Worm (Caenorhabditis elegans) whole organism, late embryonic: ENCODE results near the gene rig-6.

ENCODE experiments used
- C38D4.7 ChIP-seq: fragments of 200-800 bp; sonication (Bioruptor generic); optimal IDR thresholded peaks from 2 replicates; lab custom pipeline; 2018; ENCODE audit warnings: mild to moderate bottlenecking, missing genetic modification characterization, moderate library complexity, missing compliant biosample characterization
- F13H6.1 ChIP-seq: sonication (generic microtip); optimal IDR thresholded peaks from 2 replicates; lab custom pipeline; 2016; ENCODE audit warnings: missing genetic modification characterization, missing compliant biosample characterization
- K09A11.1 ChIP-seq: sonication (generic microtip); optimal IDR thresholded peaks from 2 replicates; lab custom pipeline; 2017; ENCODE audit warnings: antibody characterized with exemption, mild to moderate bottlenecking, missing genetic modification characterization, missing compliant biosample characterization; ENCODE audit not compliant: insufficient read depth
- ama-1 ChIP-seq: fragments of 150-350 bp; optimal IDR thresholded peaks from 2 replicates; lab custom pipeline; 2014
- ceh-14 ChIP-seq: sonication (generic microtip); optimal IDR thresholded peaks from 2 replicates; lab custom pipeline; 2016; ENCODE audit warnings: missing genotype, missing genetic modification characterization, missing compliant biosample characterization
- ceh-24 ChIP-seq: sonication (generic microtip); optimal IDR thresholded peaks from 2 replicates; lab custom pipeline; 2016; ENCODE audit warnings: mild to moderate bottlenecking, missing genetic modification characterization, missing compliant biosample characterization
- ceh-30 ChIP-seq: fragments of 150-350 bp; optimal IDR thresholded peaks from 2 replicates; lab custom pipeline; 2014; ENCODE audit warnings: missing biosample characterization, missing genetic modification characterization
- ceh-31 ChIP-seq: sonication (generic microtip); optimal IDR thresholded peaks from 2 replicates; lab custom pipeline; 2016; ENCODE audit warnings: missing genetic modification characterization, missing compliant biosample characterization
- ceh-34 ChIP-seq: sonication (generic microtip); optimal IDR thresholded peaks from 2 replicates; lab custom pipeline; 2016; ENCODE audit warnings: mild to moderate bottlenecking, missing genetic modification characterization, missing compliant biosample characterization
- ceh-6 ChIP-seq: fragments of 200-800 bp; sonication (Bioruptor generic); optimal IDR thresholded peaks from 2 replicates; lab custom pipeline; 2018; ENCODE audit warnings: mild to moderate bottlenecking, missing genetic modification characterization, missing compliant biosample characterization
- che-1 ChIP-seq: sonication (generic microtip); optimal IDR thresholded peaks from 2 replicates; lab custom pipeline; 2016; ENCODE audit warnings: mild to moderate bottlenecking, missing genetic modification characterization, missing compliant biosample characterization
- dmd-4 ChIP-seq: sonication (generic microtip); optimal IDR thresholded peaks from 2 replicates; lab custom pipeline; 2016; ENCODE audit warnings: borderline replicate concordance, missing genetic modification characterization, missing compliant biosample characterization
- dve-1 ChIP-seq: sonication (generic microtip); optimal IDR thresholded peaks from 2 replicates; lab custom pipeline; 2017; ENCODE audit warnings: antibody characterized with exemption, mild to moderate bottlenecking, missing genetic modification characterization, missing compliant biosample characterization
- elt-2 ChIP-seq: sonication (generic microtip); optimal IDR thresholded peaks from 2 replicates; lab custom pipeline; 2016; ENCODE audit warnings: missing genetic modification reagents, missing genetic modification characterization, missing compliant biosample characterization
- elt-4 ChIP-seq: sonication (generic microtip); optimal IDR thresholded peaks from 2 replicates; lab custom pipeline; 2016; ENCODE audit warnings: missing genetic modification characterization, missing compliant biosample characterization
- fkh-6 ChIP-seq: sonication (generic microtip); optimal IDR thresholded peaks from 2 replicates; lab custom pipeline; 2016; ENCODE audit warnings: missing genetic modification characterization, missing compliant biosample characterization
- gmeb-2 ChIP-seq: sonication (generic microtip); optimal IDR thresholded peaks from 2 replicates; lab custom pipeline; 2016; ENCODE audit warnings: missing genetic modification characterization, inconsistent platforms, missing compliant biosample characterization
- hlh-13 ChIP-seq: fragments of 200-800 bp; sonication (Bioruptor generic); optimal IDR thresholded peaks from 2 replicates; lab custom pipeline; 2018; ENCODE audit warnings: mild to moderate bottlenecking, missing genetic modification characterization, missing compliant biosample characterization
- hlh-15 ChIP-seq: sonication (generic microtip); optimal IDR thresholded peaks from 2 replicates; lab custom pipeline; 2016; ENCODE audit warnings: missing genetic modification characterization, missing compliant biosample characterization
- hlh-30 ChIP-seq: sonication (generic microtip); optimal IDR thresholded peaks from 2 replicates; lab custom pipeline; 2017; ENCODE audit warnings: antibody characterized with exemption, missing genetic modification characterization, missing compliant biosample characterization; ENCODE audit not compliant: insufficient read depth
- hlh-6 ChIP-seq: sonication (generic microtip); optimal IDR thresholded peaks from 2 replicates; lab custom pipeline; 2016; ENCODE audit warnings: missing genotype, missing genetic modification characterization, missing compliant biosample characterization
- lim-6 ChIP-seq: sonication (generic microtip); optimal IDR thresholded peaks from 2 replicates; lab custom pipeline; 2016; ENCODE audit warnings: missing genetic modification characterization, missing compliant biosample characterization
- mec-3 ChIP-seq: sonication (generic microtip); optimal IDR thresholded peaks from 2 replicates; lab custom pipeline; 2016; ENCODE audit warnings: borderline replicate concordance, missing genetic modification characterization, missing compliant biosample characterization
- nfya-1 ChIP-seq: sonication (generic microtip); optimal IDR thresholded peaks from 2 replicates; lab custom pipeline; 2017; ENCODE audit warnings: missing genetic modification characterization, mild to moderate bottlenecking, missing compliant biosample characterization, antibody characterized with exemption, moderate library complexity
- nhr-232 ChIP-seq: sonication (generic microtip); optimal IDR thresholded peaks from 2 replicates; lab custom pipeline; 2016; ENCODE audit warnings: missing genetic modification characterization, missing compliant biosample characterization
- npax-4 ChIP-seq: sonication (generic microtip); optimal IDR thresholded peaks from 2 replicates; lab custom pipeline; 2016; ENCODE audit warnings: missing genetic modification characterization, missing compliant biosample characterization
- odd-2 ChIP-seq: sonication (generic microtip); optimal IDR thresholded peaks from 2 replicates; lab custom pipeline; 2017; ENCODE audit warnings: antibody characterized with exemption, mild to moderate bottlenecking, missing genetic modification characterization, missing compliant biosample characterization
- pax-1 ChIP-seq: fragments of 150-350 bp; optimal IDR thresholded peaks from 2 replicates; lab custom pipeline; 2014; ENCODE audit warnings: missing biosample characterization, missing genetic modification characterization
- pha-2 ChIP-seq: sonication (generic microtip); optimal IDR thresholded peaks from 2 replicates; lab custom pipeline; 2017; ENCODE audit warnings: mild to moderate bottlenecking, missing genetic modification characterization, missing compliant biosample characterization
- pqm-1 ChIP-seq: sonication (generic microtip); optimal IDR thresholded peaks from 2 replicates; lab custom pipeline; 2016; ENCODE audit warnings: missing genetic modification characterization, missing compliant biosample characterization
- ref-2 ChIP-seq: sonication (generic microtip); optimal IDR thresholded peaks from 2 replicates; lab custom pipeline; 2016; ENCODE audit warnings: missing genetic modification characterization, missing compliant biosample characterization
- rnt-1 ChIP-seq: sonication (generic microtip); optimal IDR thresholded peaks from 2 replicates; lab custom pipeline; 2016; ENCODE audit warnings: missing genetic modification characterization, missing compliant biosample characterization
- sdc-2 ChIP-seq: sonication (generic microtip); optimal IDR thresholded peaks from 2 replicates; lab custom pipeline; 2016; ENCODE audit warnings: missing genotype, missing genetic modification characterization, missing compliant biosample characterization
- sox-2 ChIP-seq: fragments of 200-800 bp; sonication (Bioruptor generic); IDR thresholded peaks from 2 replicates; pipeline ENCODE4 v1.3.6; 2022; ENCODE audit warnings: missing genetic modification reagents, missing genetic modification characterization, missing compliant biosample characterization
- sox-4 ChIP-seq: sonication (generic microtip); optimal IDR thresholded peaks from 2 replicates; lab custom pipeline; 2017; ENCODE audit warnings: mild to moderate bottlenecking, missing genetic modification characterization, inconsistent platforms, missing compliant biosample characterization
- syd-9 ChIP-seq: sonication (generic microtip); optimal IDR thresholded peaks from 2 replicates; lab custom pipeline; 2016; ENCODE audit warnings: mild to moderate bottlenecking, missing genetic modification characterization, moderate library complexity, missing compliant biosample characterization
- ttx-3 ChIP-seq: sonication (generic microtip); optimal IDR thresholded peaks from 2 replicates; lab custom pipeline; 2016; ENCODE audit warnings: missing genetic modification reagents, missing genetic modification characterization, missing compliant biosample characterization
- unc-42 ChIP-seq: sonication (generic microtip); optimal IDR thresholded peaks from 2 replicates; lab custom pipeline; 2016; ENCODE audit warnings: missing genotype, missing genetic modification characterization, missing compliant biosample characterization
- unc-55 ChIP-seq: sonication (generic microtip); optimal IDR thresholded peaks from 2 replicates; lab custom pipeline; 2017; ENCODE audit warnings: missing biosample characterization, missing genetic modification reagents, missing genetic modification characterization
- ztf-16 ChIP-seq: sonication (generic microtip); optimal IDR thresholded peaks from 2 replicates; lab custom pipeline; 2017; ENCODE audit warnings: missing genetic modification characterization, missing compliant biosample characterization

The rig-6 gene

DNA sequence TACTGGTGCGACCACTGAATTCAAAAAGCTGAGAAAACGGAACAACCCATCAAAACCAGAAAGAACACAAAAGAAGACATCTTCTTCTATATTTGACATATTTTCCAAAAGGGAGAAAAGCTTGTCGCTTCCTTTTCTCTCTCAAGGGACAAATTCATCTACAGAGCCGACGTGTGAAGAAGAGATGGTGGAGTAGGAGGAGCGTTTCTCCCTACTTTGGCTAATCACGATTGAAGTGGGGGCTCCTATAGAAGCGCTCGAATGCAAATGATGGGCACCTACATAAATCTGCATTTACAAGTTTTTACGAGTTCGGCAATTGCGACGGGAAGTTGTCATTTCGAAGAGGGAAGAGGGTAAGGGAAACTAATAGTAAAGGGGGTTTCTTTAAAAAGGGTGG, 5.6 kb downstream of the rig-6 start:
- TF ChIP-seq ttx-3 (tag; lab: Kevin White, UChicago) (no peak), ceh-34 (tag; lab: Kevin White, UChicago) (no peak), sox-2 (no peak), ceh-6 (GFP tag; lab: Kevin White, UChicago) (no peak), sdc-2 (no peak), pha-2 (tag; lab: Kevin White, UChicago) (no peak), F13H6.1 (tag; lab: Kevin White, UChicago) (no peak), pax-1 (tag; lab: Kevin White, UChicago) (no peak), hlh-6 (tag; lab: Kevin White, UChicago) (no peak), sox-4 (tag; lab: Kevin White, UChicago) (no peak), che-1 (tag; lab: Kevin White, UChicago) (no peak), dve-1 (tag; lab: Kevin White, UChicago) (no peak), syd-9 (tag; lab: Kevin White, UChicago) (no peak), nfya-1 (tag; lab: Kevin White, UChicago) (no peak), hlh-13 (GFP tag; lab: Kevin White, UChicago) (no peak)

- peak; percentile 61 for TF ChIP-seq unc-55 (GFP tag; lab: Kevin White, UChicago)
- TF ChIP-seq K09A11.1: no peak
- TF ChIP-seq rnt-1 (tag; lab: Kevin White, UChicago): peak; percentile 52
Observed at ce11 chrII:4805799-4806198, 6.1 kb downstream of the rig-6 start.

- TF ChIP-seq elt-2 (tag; lab: Kevin White, UChicago) (peak; percentile 80), elt-4 (tag; lab: Kevin White, UChicago) (no peak)
Observed at ce11 chrII:4802917-4803316, 9.0 kb downstream of the rig-6 start.

DNA sequence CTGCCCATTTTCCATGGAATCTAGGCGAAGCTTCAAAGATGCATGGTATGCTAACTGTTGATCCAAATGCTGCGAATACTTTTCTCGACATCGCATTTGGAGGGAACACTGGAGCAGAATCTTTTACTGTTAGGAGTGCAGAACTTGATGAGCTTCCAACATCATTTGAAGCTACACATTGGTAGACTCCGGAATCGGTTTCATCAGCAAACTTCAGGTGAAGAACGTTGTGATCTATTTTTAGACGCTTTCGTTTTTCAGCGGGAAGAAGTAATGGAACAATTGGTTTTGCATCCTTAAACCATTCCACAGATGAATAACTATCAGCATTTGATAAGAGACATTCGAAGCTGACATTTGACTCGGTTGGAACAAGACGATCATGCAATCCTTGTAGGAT, 11.4 kb downstream of the rig-6 start:
- no peak for TF ChIP-seq dmd-4 (tag; lab: Kevin White, UChicago)
- no peak for TF ChIP-seq pax-1 (tag; lab: Kevin White, UChicago)
- no peak for TF ChIP-seq fkh-6 (tag; lab: Kevin White, UChicago)
- no peak for TF ChIP-seq npax-4 (tag; lab: Kevin White, UChicago)
- TF ChIP-seq unc-42: no peak
- TF ChIP-seq sox-2: no peak
- no peak for TF ChIP-seq hlh-15
- TF ChIP-seq rnt-1 (tag; lab: Kevin White, UChicago): no peak
- no peak for TF ChIP-seq mec-3
- no peak for TF ChIP-seq pha-2 (tag; lab: Kevin White, UChicago)
- TF ChIP-seq ceh-30 (tag; lab: Kevin White, UChicago): no peak
- no peak for TF ChIP-seq hlh-30 (tag; lab: Kevin White, UChicago)
- no peak for TF ChIP-seq ceh-34 (tag; lab: Kevin White, UChicago)
- no peak for TF ChIP-seq nfya-1 (tag; lab: Kevin White, UChicago)
- TF ChIP-seq C38D4.7 (GFP tag; lab: Kevin White, UChicago): no peak

DNA sequence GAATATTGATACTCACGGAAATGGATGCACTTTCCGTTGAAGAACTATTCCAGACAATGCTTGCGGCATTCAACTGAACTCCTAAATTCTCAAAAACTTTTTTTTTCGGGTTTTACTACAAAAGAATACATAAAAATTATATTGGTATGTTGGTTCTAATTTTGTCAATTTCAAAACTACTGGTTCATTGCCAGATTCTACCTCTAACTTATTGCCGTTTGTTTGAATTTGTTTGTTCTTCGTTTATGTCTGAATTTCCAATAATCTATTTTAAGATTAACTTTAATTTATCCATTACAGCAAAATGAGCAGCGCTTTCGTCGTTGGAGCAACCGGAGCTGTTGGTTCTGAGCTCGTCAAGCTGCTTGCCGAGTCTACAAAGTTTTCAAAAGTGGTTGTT, 14.8 kb downstream of the rig-6 start, which contains the start of gene C33F10.14:
TSS of gene C33F10.14 (plus strand) at position 301 of the 400 bp plus-strand sequence.
- TF ChIP-seq nhr-232 (tag; lab: Kevin White, UChicago) (no peak), ceh-14 (tag; lab: Kevin White, UChicago) (no peak), gmeb-2 (tag; lab: Kevin White, UChicago) (no peak), dve-1 (tag; lab: Kevin White, UChicago) (no peak), pqm-1 (no peak), ama-1 (lab: Kevin White, UChicago) (no peak), lim-6 (tag; lab: Kevin White, UChicago) (no peak), F13H6.1 (tag; lab: Kevin White, UChicago) (no peak), ceh-31 (tag; lab: Kevin White, UChicago) (no peak), ref-2 (tag; lab: Kevin White, UChicago) (no peak), unc-42 (no peak), K09A11.1 (no peak), elt-2 (tag; lab: Kevin White, UChicago) (no peak), npax-4 (tag; lab: Kevin White, UChicago) (no peak), ceh-24 (no peak), mec-3 (no peak), odd-2 (tag; lab: Kevin White, UChicago) (no peak), che-1 (tag; lab: Kevin White, UChicago) (no peak), ztf-16 (tag; lab: Kevin White, UChicago) (no peak), hlh-6 (tag; lab: Kevin White, UChicago) (no peak)
